Worm (Caenorhabditis elegans) whole organism, young adult: ENCODE data around the gene C01G6.9.
A peak's percentile ranks its signal among the peaks of the same experiment; 100 is the strongest.

ENCODE experiments used
- B0035.1 ChIP-seq: sonication (generic microtip); optimal IDR thresholded peaks from 2 replicates; lab custom pipeline; 2016; ENCODE audit warnings: missing genetic modification characterization, mild to moderate bottlenecking, missing compliant biosample characterization, missing genotype, missing genetic modification reagents
- B0261.1 ChIP-seq: sonication (generic microtip); optimal IDR thresholded peaks from 2 replicates; lab custom pipeline; 2016; ENCODE audit warnings: mild to moderate bottlenecking, missing genetic modification characterization, moderate library complexity, missing compliant biosample characterization
- F33H1.4 ChIP-seq: fragments of 200-800 bp; sonication (Bioruptor generic); IDR thresholded peaks from 2 replicates; pipeline ENCODE4 v1.3.6; 2022; ENCODE audit warnings: missing genetic modification reagents, missing genetic modification characterization, missing compliant biosample characterization
- F37B4.10 ChIP-seq: fragments of 200-800 bp; sonication (Bioruptor generic); IDR thresholded peaks from 2 replicates; pipeline ENCODE4 v1.3.6; 2022; ENCODE audit warnings: missing genetic modification characterization, missing compliant biosample characterization
- F39B2.1 ChIP-seq: fragments of 200-800 bp; sonication (Bioruptor generic); IDR thresholded peaks from 2 replicates; pipeline ENCODE4 v1.3.6; 2022; ENCODE audit warnings: missing genetic modification reagents, missing genetic modification characterization, missing compliant biosample characterization
- T07F8.4 ChIP-seq: sonication (generic microtip); optimal IDR thresholded peaks from 2 replicates; lab custom pipeline; 2016; ENCODE audit warnings: mild to moderate bottlenecking, missing genetic modification characterization, moderate library complexity, missing compliant biosample characterization
- T26A5.8 ChIP-seq: sonication (generic microtip); optimal IDR thresholded peaks from 2 replicates; lab custom pipeline; 2016; ENCODE audit warnings: missing genetic modification characterization, missing compliant biosample characterization
- Y53G8AR.9 ChIP-seq: fragments of 200-800 bp; sonication (Bioruptor generic); conservative IDR thresholded peaks from 2 replicates; pipeline ENCODE4 v1.3.6; 2022; ENCODE audit warnings: missing genetic modification reagents, missing genetic modification characterization, missing compliant biosample characterization
- Y79H2A.3 ChIP-seq: fragments of 200-800 bp; sonication (Bioruptor generic); conservative IDR thresholded peaks from 2 replicates; pipeline ENCODE4 v1.3.6; 2022; ENCODE audit warnings: missing genetic modification reagents, missing genetic modification characterization, missing compliant biosample characterization
- aptf-3 ChIP-seq: fragments of 200-800 bp; sonication (Bioruptor generic); IDR thresholded peaks from 2 replicates; pipeline ENCODE4 v1.3.6; 2022; ENCODE audit warnings: missing genetic modification characterization, missing compliant biosample characterization
- atf-7 ChIP-seq: sonication (generic microtip); optimal IDR thresholded peaks from 2 replicates; lab custom pipeline; 2017; ENCODE audit warnings: mild to moderate bottlenecking, missing genetic modification characterization, missing compliant biosample characterization
- attf-5 ChIP-seq: fragments of 200-800 bp; sonication (Bioruptor generic); optimal IDR thresholded peaks from 2 replicates; lab custom pipeline; 2018; ENCODE audit warnings: mild to moderate bottlenecking, missing genetic modification characterization, missing compliant biosample characterization
- ccch-3 ChIP-seq: fragments of 200-800 bp; sonication (Bioruptor generic); optimal IDR thresholded peaks from 2 replicates; lab custom pipeline; 2018; ENCODE audit warnings: mild to moderate bottlenecking, missing genetic modification characterization, missing compliant biosample characterization
- ceh-27 ChIP-seq: fragments of 200-800 bp; sonication (Bioruptor generic); optimal IDR thresholded peaks from 2 replicates; lab custom pipeline; 2018; ENCODE audit warnings: mild to moderate bottlenecking, missing genetic modification characterization, moderate library complexity, missing compliant biosample characterization
- ceh-58 ChIP-seq: fragments of 200-800 bp; sonication (Bioruptor generic); IDR thresholded peaks from 2 replicates; pipeline ENCODE4 v1.3.6; 2022; ENCODE audit warnings: missing genetic modification characterization, missing compliant biosample characterization
- chd-7 ChIP-seq: sonication (generic microtip); optimal IDR thresholded peaks from 2 replicates; lab custom pipeline; 2016; ENCODE audit warnings: mild to moderate bottlenecking, missing genetic modification characterization, moderate library complexity, missing compliant biosample characterization
- dox-1 ChIP-seq: fragments of 200-800 bp; sonication (Bioruptor generic); IDR thresholded peaks from 2 replicates; pipeline ENCODE4 v1.3.6; 2022; ENCODE audit warnings: missing genetic modification reagents, missing genetic modification characterization, missing compliant biosample characterization
- dpff-1 ChIP-seq: sonication (generic microtip); optimal IDR thresholded peaks from 2 replicates; lab custom pipeline; 2017; ENCODE audit warnings: mild to moderate bottlenecking, missing genetic modification characterization, missing compliant biosample characterization
- dpl-1 ChIP-seq: fragments of 150-350 bp; optimal IDR thresholded peaks from 2 replicates; lab custom pipeline; 2014; ENCODE audit warnings: missing biosample characterization, missing genetic modification reagents, missing genetic modification characterization
- egl-44 ChIP-seq: fragments of 200-800 bp; sonication (Bioruptor generic); IDR thresholded peaks from 2 replicates; pipeline ENCODE4 v1.3.6; 2022; ENCODE audit warnings: missing genetic modification reagents, missing genetic modification characterization, missing compliant biosample characterization
- fkh-3 ChIP-seq: sonication (generic microtip); optimal IDR thresholded peaks from 2 replicates; lab custom pipeline; 2016; ENCODE audit warnings: mild to moderate bottlenecking, missing genetic modification characterization, missing compliant biosample characterization
- gei-17 ChIP-seq: fragments of 200-800 bp; sonication (Bioruptor generic); optimal IDR thresholded peaks from 2 replicates; lab custom pipeline; 2018; ENCODE audit warnings: mild to moderate bottlenecking, missing genetic modification characterization, missing compliant biosample characterization
- hrde-1 ChIP-seq: sonication (generic microtip); optimal IDR thresholded peaks from 2 replicates; lab custom pipeline; 2016; ENCODE audit warnings: missing genetic modification characterization, mild to moderate bottlenecking, missing compliant biosample characterization, moderate library complexity, missing genotype, missing genetic modification reagents, borderline replicate concordance
- hsf-1 ChIP-seq: fragments of 200-800 bp; sonication (Bioruptor generic); IDR thresholded peaks from 2 replicates; pipeline ENCODE4 v1.3.6; 2022; ENCODE audit warnings: missing genetic modification reagents, missing genetic modification characterization, missing compliant biosample characterization
- lag-1 ChIP-seq: fragments of 200-800 bp; sonication (Bioruptor generic); IDR thresholded peaks from 2 replicates; pipeline ENCODE4 v1.3.6; 2022; ENCODE audit warnings: missing genetic modification reagents, missing genetic modification characterization, missing compliant biosample characterization
- let-526 ChIP-seq: fragments of 200-800 bp; sonication (Bioruptor generic); IDR thresholded peaks from 2 replicates; pipeline ENCODE4 v1.3.6; 2022; ENCODE audit warnings: missing genetic modification reagents, missing genetic modification characterization, missing compliant biosample characterization
- lin-26 ChIP-seq: fragments of 200-800 bp; sonication (Bioruptor generic); IDR thresholded peaks from 2 replicates; pipeline ENCODE4 v1.3.6; 2022; ENCODE audit warnings: missing genetic modification reagents, missing genetic modification characterization, missing compliant biosample characterization
- lin-35 ChIP-seq, 3 experiments: fragments of 150-350 bp in 2 of 3; sonication (generic microtip) in 1 of 3; optimal IDR thresholded peaks; 2 replicates each; lab custom pipeline; 2014 to 2018; ENCODE audit warnings: missing biosample characterization in 3 of 3, missing genetic modification characterization in 3 of 3, missing genetic modification reagents in 3 of 3
- lin-40 ChIP-seq: sonication (generic microtip); optimal IDR thresholded peaks from 2 replicates; lab custom pipeline; 2016; ENCODE audit warnings: missing genetic modification characterization, mild to moderate bottlenecking, missing compliant biosample characterization, missing genotype, missing genetic modification reagents
- lin-54 ChIP-seq: fragments of 200-800 bp; sonication (Bioruptor generic); optimal IDR thresholded peaks from 2 replicates; lab custom pipeline; 2018; ENCODE audit warnings: mild to moderate bottlenecking, missing genetic modification characterization, missing compliant biosample characterization
- lsl-1 ChIP-seq: fragments of 200-800 bp; sonication (Bioruptor generic); optimal IDR thresholded peaks from 2 replicates; lab custom pipeline; 2018; ENCODE audit warnings: mild to moderate bottlenecking, missing genetic modification characterization, moderate library complexity, missing compliant biosample characterization
- mes-4 ChIP-seq: sonication (generic microtip); optimal IDR thresholded peaks from 2 replicates; lab custom pipeline; 2016; ENCODE audit warnings: missing genotype, missing genetic modification characterization, missing compliant biosample characterization
- nhr-179 ChIP-seq: sonication (generic microtip); optimal IDR thresholded peaks from 2 replicates; lab custom pipeline; 2016; ENCODE audit warnings: mild to moderate bottlenecking, missing genetic modification characterization, missing compliant biosample characterization
- nhr-27 ChIP-seq: fragments of 200-800 bp; sonication (Bioruptor generic); optimal IDR thresholded peaks from 2 replicates; lab custom pipeline; 2018; ENCODE audit warnings: mild to moderate bottlenecking, missing genetic modification characterization, moderate library complexity, missing compliant biosample characterization
- nhr-90 ChIP-seq: sonication (generic microtip); optimal IDR thresholded peaks from 2 replicates; lab custom pipeline; 2016; ENCODE audit warnings: missing genotype, mild to moderate bottlenecking, missing genetic modification characterization, missing compliant biosample characterization
- pha-4 ChIP-seq: fragments of 150-350 bp; sonication (generic microtip); optimal IDR thresholded peaks from 2 replicates; lab custom pipeline; 2014; ENCODE audit warnings: missing biosample characterization, missing genetic modification reagents, missing genetic modification characterization
- rec-8 ChIP-seq, 2 experiments: sonication (generic microtip); optimal IDR thresholded peaks; 2 replicates each; lab custom pipeline; 2016; ENCODE audit warnings: mild to moderate bottlenecking in 2 of 2, missing genetic modification characterization in 2 of 2, missing genetic modification reagents in 2 of 2, missing genotype in 2 of 2, missing biosample characterization in 1 of 2, missing compliant biosample characterization in 1 of 2, moderate library complexity in 1 of 2
- repo-1 ChIP-seq: sonication (generic microtip); optimal IDR thresholded peaks from 2 replicates; lab custom pipeline; 2017; ENCODE audit warnings: mild to moderate bottlenecking, missing genetic modification characterization, missing compliant biosample characterization
- sea-2 ChIP-seq: fragments of 200-800 bp; sonication (Bioruptor generic); IDR thresholded peaks from 2 replicates; pipeline ENCODE4 v1.3.6; 2022; ENCODE audit warnings: missing genetic modification characterization, missing compliant biosample characterization
- snpc-1.1 ChIP-seq: sonication (generic microtip); optimal IDR thresholded peaks from 2 replicates; lab custom pipeline; 2017; ENCODE audit warnings: missing genetic modification characterization, mild to moderate bottlenecking, missing compliant biosample characterization, antibody characterized with exemption, moderate library complexity, missing genotype, missing genetic modification reagents; ENCODE audit not compliant: insufficient read depth
- sptf-2 ChIP-seq: fragments of 200-800 bp; sonication (Bioruptor generic); optimal IDR thresholded peaks from 2 replicates; lab custom pipeline; 2018; ENCODE audit warnings: mild to moderate bottlenecking, missing genetic modification characterization, missing compliant biosample characterization
- tbx-9 ChIP-seq: sonication (generic microtip); optimal IDR thresholded peaks from 2 replicates; lab custom pipeline; 2016; ENCODE audit warnings: borderline replicate concordance, missing genetic modification characterization, inconsistent platforms, missing compliant biosample characterization
- ztf-18 ChIP-seq: sonication (generic microtip); optimal IDR thresholded peaks from 2 replicates; lab custom pipeline; 2016; ENCODE audit warnings: missing genotype, mild to moderate bottlenecking, missing genetic modification characterization, missing compliant biosample characterization
- ztf-22 ChIP-seq: fragments of 200-800 bp; sonication (Bioruptor generic); optimal IDR thresholded peaks from 2 replicates; lab custom pipeline; 2018; ENCODE audit warnings: mild to moderate bottlenecking, missing genetic modification characterization, moderate library complexity, missing compliant biosample characterization
- ztf-25 ChIP-seq: fragments of 200-800 bp; sonication (Bioruptor generic); IDR thresholded peaks from 2 replicates; pipeline ENCODE4 v1.3.6; 2022; ENCODE audit warnings: missing genetic modification reagents, missing genetic modification characterization, missing compliant biosample characterization
- ztf-26 ChIP-seq: sonication (generic microtip); optimal IDR thresholded peaks from 2 replicates; lab custom pipeline; 2017; ENCODE audit warnings: missing genetic modification characterization, missing compliant biosample characterization
- ztf-28 ChIP-seq: fragments of 200-800 bp; sonication (Bioruptor generic); IDR thresholded peaks from 2 replicates; pipeline ENCODE4 v1.3.6; 2022; ENCODE audit warnings: missing genetic modification reagents, missing genetic modification characterization, missing compliant biosample characterization
- ztf-3 ChIP-seq: fragments of 200-800 bp; sonication (Bioruptor generic); optimal IDR thresholded peaks from 2 replicates; lab custom pipeline; 2018; ENCODE audit warnings: mild to moderate bottlenecking, missing genetic modification characterization, missing compliant biosample characterization
- ztf-6 ChIP-seq: fragments of 200-800 bp; sonication (Bioruptor generic); IDR thresholded peaks from 2 replicates; pipeline ENCODE4 v1.3.6; 2022; ENCODE audit warnings: missing genetic modification reagents, missing genetic modification characterization, missing compliant biosample characterization

Gene C01G6.9

ce11 chrII:9273984-9274383 is 21.6 kb downstream of the C01G6.9 start (continued):
- TF ChIP-seq lin-54 (peak; percentile 47), mes-4 (tag; lab: Kevin White, UChicago) (no peak), snpc-1.1 (tag; lab: Kevin White, UChicago) (no peak), pha-4 (tag; lab: Kevin White, UChicago) (peak; percentile 37), nhr-90 (tag; lab: Kevin White, UChicago) (peak; percentile 1), B0261.1 (tag; lab: Kevin White, UChicago) (no peak), gei-17 (GFP tag; lab: Kevin White, UChicago) (no peak), lag-1 (GFP tag; lab: Robert Waterston, UW) (no peak), ztf-3 (GFP tag; lab: Kevin White, UChicago) (no peak), ceh-58 (GFP tag; lab: Robert Waterston, UW) (no peak), rec-8 (tag; optimal IDR thresholded peaks at IDR 0.05; lab: Kevin White, UChicago) (no peak), hsf-1 (GFP tag; lab: Robert Waterston, UW) (no peak), ztf-18 (tag; lab: Kevin White, UChicago) (peak; percentile 16), sptf-2 (GFP tag; lab: Kevin White, UChicago) (no peak), aptf-3 (GFP tag; lab: Robert Waterston, UW) (no peak), lsl-1 (GFP tag; lab: Kevin White, UChicago) (no peak), attf-5 (GFP tag; lab: Kevin White, UChicago) (peak; percentile 83), ccch-3 (no peak), hrde-1 (tag; lab: Kevin White, UChicago) (no peak), fkh-3 (tag; lab: Kevin White, UChicago) (no peak), ztf-28 (GFP tag; lab: Robert Waterston, UW) (no peak), Y53G8AR.9 (0 out of 2 replicates have a peak, but pooled peaks have one; percentile 31), let-526 (peak; percentile 62; the same call in 1 of the 2 replicates), dox-1 (GFP tag; lab: Robert Waterston, UW) (peak; percentile 72), dpl-1 (GFP tag; lab: Kevin White, UChicago) (no peak), ztf-6 (no peak), dpff-1 (tag; lab: Kevin White, UChicago) (no peak), F39B2.1 (no peak), ztf-26 (peak; percentile 79), lin-35 (GFP tag; optimal IDR thresholded peaks at IDR 0.05; lab: Kevin White, UChicago) (peak in 1 of 3 experiments; percentile 65), egl-44 (GFP tag; lab: Robert Waterston, UW) (no peak; the same call in 1 of the 2 replicates), ceh-27 (peak; percentile 67), F37B4.10 (GFP tag; lab: Robert Waterston, UW) (0 out of 2 replicates have a peak, but pooled peaks have one; percentile 68), lin-26 (peak; percentile 71), T07F8.4 (tag; lab: Kevin White, UChicago) (no peak), chd-7 (tag; lab: Kevin White, UChicago) (peak; percentile 82), sea-2 (GFP tag; lab: Robert Waterston, UW) (no peak), ztf-25 (GFP tag; lab: Robert Waterston, UW) (no peak), F33H1.4 (GFP tag; lab: Robert Waterston, UW) (no peak), nhr-27 (no peak), repo-1 (no peak), ztf-22 (peak; percentile 20), T26A5.8 (tag; lab: Kevin White, UChicago) (no peak), nhr-179 (tag; lab: Kevin White, UChicago) (no peak), atf-7 (tag; lab: Kevin White, UChicago) (peak; percentile 34), lin-40 (tag; lab: Kevin White, UChicago) (peak; percentile 88), Y79H2A.3 (GFP tag; lab: Robert Waterston, UW) (no peak), B0035.1 (tag; lab: Kevin White, UChicago) (no peak), tbx-9 (tag; lab: Kevin White, UChicago) (no peak)
